Worm (Caenorhabditis elegans) whole organism, L1 larva: ENCODE measurements around the gene pfd-2.

Source experiments
- C16A3.4 ChIP-seq: fragments of 150-350 bp; optimal IDR thresholded peaks from 2 replicates; lab custom pipeline; 2014; ENCODE audit warnings: missing biosample characterization, missing genetic modification characterization
- F16B12.6 ChIP-seq: fragments of 150-350 bp; optimal IDR thresholded peaks from 2 replicates; lab custom pipeline; 2014; ENCODE audit warnings: missing biosample characterization, missing genetic modification characterization
- aly-2 ChIP-seq: fragments of 150-350 bp; optimal IDR thresholded peaks from 2 replicates; lab custom pipeline; 2014; ENCODE audit warnings: missing biosample characterization, missing genetic modification characterization
- blmp-1 ChIP-seq: fragments of 150-350 bp; optimal IDR thresholded peaks from 2 replicates; lab custom pipeline; 2014; ENCODE audit warnings: missing biosample characterization, missing genetic modification characterization
- ceh-8 ChIP-seq: fragments of 200-800 bp; sonication (Bioruptor generic); optimal IDR thresholded peaks from 2 replicates; lab custom pipeline; 2018; ENCODE audit warnings: mild to moderate bottlenecking, missing genetic modification characterization, moderate library complexity, missing compliant biosample characterization
- ceh-90 ChIP-seq: sonication (generic microtip); optimal IDR thresholded peaks from 2 replicates; lab custom pipeline; 2016; ENCODE audit warnings: missing genetic modification characterization, missing compliant biosample characterization
- dsc-1 ChIP-seq: sonication (generic microtip); optimal IDR thresholded peaks from 2 replicates; lab custom pipeline; 2016; ENCODE audit warnings: mild to moderate bottlenecking, missing genetic modification characterization, missing compliant biosample characterization
- efl-3 ChIP-seq: fragments of 200-800 bp; sonication (Bioruptor generic); optimal IDR thresholded peaks from 2 replicates; lab custom pipeline; 2018; ENCODE audit warnings: mild to moderate bottlenecking, missing genetic modification characterization, missing compliant biosample characterization
- egl-13 ChIP-seq: sonication (generic microtip); optimal IDR thresholded peaks from 2 replicates; lab custom pipeline; 2016; ENCODE audit warnings: missing genotype, missing genetic modification reagents, missing genetic modification characterization, missing compliant biosample characterization
- fkh-4 ChIP-seq: sonication (generic microtip); optimal IDR thresholded peaks from 2 replicates; lab custom pipeline; 2016; ENCODE audit warnings: missing compliant biosample characterization, missing genetic modification characterization, borderline replicate concordance
- fkh-8 ChIP-seq: sonication (generic microtip); optimal IDR thresholded peaks from 2 replicates; lab custom pipeline; 2016; ENCODE audit warnings: mild to moderate bottlenecking, missing genetic modification characterization, missing compliant biosample characterization
- hlh-17 ChIP-seq: fragments of 200-800 bp; sonication (Bioruptor generic); optimal IDR thresholded peaks from 2 replicates; lab custom pipeline; 2018; ENCODE audit warnings: missing genetic modification characterization, mild to moderate bottlenecking, missing compliant biosample characterization, moderate library complexity, borderline replicate concordance
- hlh-4 ChIP-seq: sonication (generic microtip); optimal IDR thresholded peaks from 2 replicates; lab custom pipeline; 2016; ENCODE audit warnings: mild to moderate bottlenecking, missing genetic modification characterization, missing compliant biosample characterization
- isw-1 ChIP-seq: fragments of 200-800 bp; sonication (Bioruptor generic); IDR thresholded peaks from 2 replicates; pipeline ENCODE4 v1.3.6; 2022; ENCODE audit warnings: missing genetic modification characterization, missing compliant biosample characterization
- lin-13 ChIP-seq: fragments of 150-350 bp; optimal IDR thresholded peaks from 2 replicates; lab custom pipeline; 2014; ENCODE audit warnings: missing biosample characterization, missing genetic modification reagents, missing genetic modification characterization
- lin-14 ChIP-seq: fragments of 200-800 bp; sonication (Bioruptor generic); optimal IDR thresholded peaks from 2 replicates; lab custom pipeline; 2018; ENCODE audit warnings: mild to moderate bottlenecking, missing genetic modification characterization, moderate library complexity, missing compliant biosample characterization
- lin-35 ChIP-seq, 2 experiments: fragments of 150-350 bp; optimal IDR thresholded peaks; 2 replicates each; lab custom pipeline; 2014; ENCODE audit warnings: missing biosample characterization in 2 of 2, missing genetic modification characterization in 2 of 2, missing genetic modification reagents in 2 of 2
- lir-3 ChIP-seq: sonication (generic microtip); optimal IDR thresholded peaks from 2 replicates; lab custom pipeline; 2016; ENCODE audit warnings: mild to moderate bottlenecking, missing genetic modification characterization, moderate library complexity, missing compliant biosample characterization; ENCODE audit not compliant: poor library complexity
- lsy-2 ChIP-seq, 2 experiments: fragments of 150-350 bp; optimal IDR thresholded peaks; 2 replicates each; lab custom pipeline; 2014; ENCODE audit warnings: missing biosample characterization in 2 of 2, missing genetic modification characterization in 2 of 2
- mab-9 ChIP-seq: fragments of 200-800 bp; sonication (Bioruptor generic); IDR thresholded peaks from 2 replicates; pipeline ENCODE4 v1.3.6; 2022; ENCODE audit warnings: missing genetic modification reagents, missing genetic modification characterization, missing compliant biosample characterization
- mdl-1 ChIP-seq, 2 experiments: fragments of 150-350 bp; optimal IDR thresholded peaks; 2 replicates each; lab custom pipeline; 2014 to 2017; ENCODE audit warnings: missing biosample characterization in 2 of 2, missing genetic modification characterization in 2 of 2, inconsistent platforms in 1 of 2
- mep-1 ChIP-seq: fragments of 150-350 bp; optimal IDR thresholded peaks from 2 replicates; lab custom pipeline; 2014; ENCODE audit warnings: missing biosample characterization, missing genetic modification characterization
- nhr-12 ChIP-seq: sonication (generic microtip); optimal IDR thresholded peaks from 2 replicates; lab custom pipeline; 2017; ENCODE audit warnings: missing biosample characterization, missing genetic modification characterization
- nhr-20 ChIP-seq: sonication (generic microtip); optimal IDR thresholded peaks from 2 replicates; lab custom pipeline; 2016; ENCODE audit warnings: mild to moderate bottlenecking, missing genetic modification characterization, missing compliant biosample characterization
- nhr-28 ChIP-seq: fragments of 150-350 bp; optimal IDR thresholded peaks from 2 replicates; lab custom pipeline; 2014; ENCODE audit warnings: missing biosample characterization, missing genetic modification characterization
- nhr-47 ChIP-seq: sonication (generic microtip); optimal IDR thresholded peaks from 2 replicates; lab custom pipeline; 2016; ENCODE audit warnings: mild to moderate bottlenecking, missing genetic modification characterization, moderate library complexity, missing compliant biosample characterization
- nhr-76 ChIP-seq: sonication (generic microtip); optimal IDR thresholded peaks from 2 replicates; lab custom pipeline; 2017; ENCODE audit warnings: missing biosample characterization, missing genetic modification characterization
- nhr-90 ChIP-seq: sonication (generic microtip); optimal IDR thresholded peaks from 2 replicates; lab custom pipeline; 2016; ENCODE audit warnings: mild to moderate bottlenecking, missing genetic modification characterization, missing compliant biosample characterization; ENCODE audit not compliant: poor library complexity
- pqm-1 ChIP-seq: sonication (generic microtip); optimal IDR thresholded peaks from 3 replicates; lab custom pipeline; 2017; ENCODE audit warnings: missing biosample characterization, missing genetic modification characterization
- rnt-1 ChIP-seq: sonication (generic microtip); optimal IDR thresholded peaks from 2 replicates; lab custom pipeline; 2016; ENCODE audit warnings: mild to moderate bottlenecking, missing genetic modification characterization, moderate library complexity, missing compliant biosample characterization
- skn-1 ChIP-seq: fragments of 150-350 bp; optimal IDR thresholded peaks from 2 replicates; lab custom pipeline; 2014; ENCODE audit warnings: missing biosample characterization, missing genetic modification characterization
- snu-23 ChIP-seq: sonication (generic microtip); optimal IDR thresholded peaks from 2 replicates; lab custom pipeline; 2016; ENCODE audit warnings: missing genetic modification characterization, missing compliant biosample characterization
- sox-4 ChIP-seq: sonication (generic microtip); optimal IDR thresholded peaks from 2 replicates; lab custom pipeline; 2016; ENCODE audit warnings: missing genetic modification characterization, missing compliant biosample characterization
- sup-37 ChIP-seq: fragments of 200-800 bp; sonication (Bioruptor generic); optimal IDR thresholded peaks from 2 replicates; lab custom pipeline; 2018; ENCODE audit warnings: mild to moderate bottlenecking, missing genetic modification characterization, missing compliant biosample characterization
- swsn-7 ChIP-seq: sonication (generic microtip); optimal IDR thresholded peaks from 2 replicates; lab custom pipeline; 2016; ENCODE audit warnings: missing genetic modification characterization, missing compliant biosample characterization
- tbx-2 ChIP-seq: sonication (generic microtip); optimal IDR thresholded peaks from 2 replicates; lab custom pipeline; 2016; ENCODE audit warnings: missing genetic modification characterization, missing compliant biosample characterization
- tlp-1 ChIP-seq: fragments of 150-350 bp; optimal IDR thresholded peaks from 2 replicates; lab custom pipeline; 2014; ENCODE audit warnings: missing biosample characterization, missing genetic modification characterization
- unc-130 ChIP-seq: fragments of 150-350 bp; optimal IDR thresholded peaks from 2 replicates; lab custom pipeline; 2017; ENCODE audit warnings: missing biosample characterization, missing genetic modification characterization, inconsistent platforms
- unc-62 ChIP-seq: fragments of 150-350 bp; optimal IDR thresholded peaks from 2 replicates; lab custom pipeline; 2014; ENCODE audit warnings: missing biosample characterization, missing genetic modification reagents, missing genetic modification characterization
- unc-86 ChIP-seq: sonication (generic microtip); optimal IDR thresholded peaks from 2 replicates; lab custom pipeline; 2016; ENCODE audit warnings: missing genetic modification characterization, missing compliant biosample characterization
- unc-98 ChIP-seq: fragments of 200-800 bp; sonication (Bioruptor generic); IDR thresholded peaks from 2 replicates; pipeline ENCODE4 v1.3.6; 2022; ENCODE audit warnings: missing genetic modification characterization, missing compliant biosample characterization
- xbp-1 ChIP-seq: sonication (generic microtip); optimal IDR thresholded peaks from 2 replicates; lab custom pipeline; 2016; ENCODE audit warnings: missing genetic modification characterization, missing compliant biosample characterization
- zag-1 ChIP-seq: fragments of 150-350 bp; optimal IDR thresholded peaks from 2 replicates; lab custom pipeline; 2014; ENCODE audit warnings: missing biosample characterization, missing genetic modification characterization
- ztf-4 ChIP-seq: fragments of 150-350 bp; optimal IDR thresholded peaks from 2 replicates; lab custom pipeline; 2014; ENCODE audit warnings: missing biosample characterization, missing genetic modification characterization

Gene pfd-2

DNA sequence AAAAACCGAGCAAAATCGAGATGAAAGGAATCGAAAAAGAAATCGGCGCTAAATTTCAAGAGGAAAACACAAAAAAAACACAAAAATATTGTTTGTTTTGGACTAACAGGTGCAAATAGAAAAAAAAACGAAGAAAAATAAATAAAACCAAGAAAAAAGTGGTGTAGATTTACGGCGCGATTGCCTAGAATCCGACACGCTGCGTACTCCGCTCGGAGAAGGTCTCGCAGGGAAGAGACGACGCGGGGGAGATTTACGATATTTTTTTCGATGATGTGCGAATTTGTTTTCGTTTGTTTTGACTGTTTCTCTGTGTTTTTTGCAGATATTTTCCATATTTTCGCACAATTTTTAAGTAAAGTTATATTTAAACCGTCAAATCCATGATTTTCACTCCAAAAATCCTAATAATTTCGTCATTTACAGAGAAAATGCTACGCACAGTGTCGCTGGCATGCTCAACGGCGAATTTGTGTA, 27.3 kb upstream of the pfd-2 start, which contains the start of gene sco-1 (continued):
- TF ChIP-seq swsn-7 (tag; lab: Kevin White, UChicago) (peak; percentile 96), ceh-90 (peak; percentile 90), dsc-1 (tag; lab: Kevin White, UChicago) (peak; percentile 98), blmp-1 (tag; lab: Kevin White, UChicago) (peak; percentile 79), xbp-1 (tag; lab: Kevin White, UChicago) (peak; percentile 98), F16B12.6 (tag; lab: Kevin White, UChicago) (peak; percentile 71), nhr-47 (peak; percentile 98), fkh-4 (tag; lab: Kevin White, UChicago) (peak; percentile 99), ceh-8 (GFP tag; lab: Kevin White, UChicago) (peak; percentile 96), nhr-20 (tag; lab: Kevin White, UChicago) (peak; percentile 97), hlh-17 (GFP tag; lab: Kevin White, UChicago) (no peak), sup-37 (GFP tag; lab: Kevin White, UChicago) (peak; percentile 93), hlh-4 (peak; percentile 76), rnt-1 (peak; percentile 100), isw-1 (GFP tag; lab: Robert Waterston, UW) (peak; percentile 98)
- TF ChIP-seq, all 84 proteins: peak for 75

DNA sequence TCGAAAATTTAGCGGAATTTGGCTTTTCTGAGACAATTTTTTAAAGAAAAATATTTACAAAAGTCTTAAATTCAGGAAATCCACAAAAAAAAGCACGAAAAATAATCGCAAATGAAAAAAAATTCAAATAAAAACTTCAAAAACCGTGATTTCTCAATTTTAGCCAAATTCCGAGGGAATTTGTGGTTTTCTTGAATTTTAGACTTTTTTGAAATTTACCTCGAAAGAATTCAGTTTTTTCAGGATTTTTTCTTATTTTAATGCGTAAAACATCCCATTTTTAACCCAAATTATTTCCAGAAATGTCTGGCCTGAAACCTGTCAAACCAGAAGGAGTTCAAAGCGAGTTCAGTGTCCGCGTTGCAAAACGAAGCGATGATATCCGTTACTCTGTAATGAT, 25.2 kb upstream of the pfd-2 start, which contains the start of gene gtf-2F1:
Gene gtf-2F1, plus strand, starts transcription at position 301 of the 400 bp plus-strand sequence.
- TF ChIP-seq unc-130 (tag; lab: Kevin White, UChicago) (no peak), dsc-1 (tag; lab: Kevin White, UChicago) (no peak), tlp-1 (no peak), unc-62 (no peak), blmp-1 (tag; lab: Kevin White, UChicago) (no peak), unc-86 (tag; lab: Kevin White, UChicago) (no peak), unc-98 (GFP tag; lab: Robert Waterston, UW) (no peak), skn-1 (tag; lab: Kevin White, UChicago) (no peak), zag-1 (tag; lab: Kevin White, UChicago) (no peak), nhr-76 (tag; lab: Kevin White, UChicago) (no peak), nhr-90 (tag; lab: Kevin White, UChicago) (no peak), F16B12.6 (tag; lab: Kevin White, UChicago) (no peak), aly-2 (tag; lab: Kevin White, UChicago) (no peak), hlh-17 (GFP tag; lab: Kevin White, UChicago) (no peak), egl-13 (no peak)

DNA sequence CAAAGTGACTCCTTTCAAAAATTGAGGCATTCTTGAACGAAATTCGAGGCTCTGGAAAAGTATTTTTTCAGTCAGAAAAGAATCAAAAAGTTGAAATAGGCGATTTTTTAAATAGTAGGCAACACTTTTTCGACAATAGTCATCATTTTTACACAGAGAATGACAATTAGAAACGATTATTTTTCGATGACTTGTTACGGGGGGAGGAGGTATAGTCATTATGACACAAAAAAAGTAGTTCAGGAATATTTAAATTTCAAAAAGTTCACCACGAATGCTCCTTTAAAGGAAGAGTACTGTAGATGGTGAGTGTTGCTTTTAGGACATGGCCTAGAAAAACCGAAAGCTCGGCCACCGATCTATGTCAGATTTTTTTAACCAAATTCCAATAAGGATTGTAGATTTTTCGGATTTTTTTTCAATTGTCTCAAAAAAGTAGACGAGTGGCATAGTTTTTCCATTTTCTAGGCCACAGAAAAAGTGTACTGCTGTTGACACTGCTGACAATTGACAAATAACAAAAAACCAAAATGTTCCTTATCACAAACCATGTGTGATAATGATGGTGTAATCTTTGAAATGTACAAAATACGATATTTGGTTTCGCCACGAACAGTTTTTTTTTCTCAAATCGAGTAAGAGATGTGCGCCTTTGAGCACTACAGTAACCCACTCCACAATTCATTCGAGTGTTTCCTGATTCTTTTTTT, 19.4 kb upstream of the pfd-2 start, which contains the start of gene Y52E8A.3:
Gene Y52E8A.3, minus strand, starts transcription at position 51 of the 710 bp plus-strand sequence.
- TF ChIP-seq nhr-28 (tag; lab: Kevin White, UChicago) (no peak), nhr-12 (tag; lab: Kevin White, UChicago) (no peak), fkh-8 (tag; lab: Kevin White, UChicago) (no peak), C16A3.4 (no peak), nhr-90 (tag; lab: Kevin White, UChicago) (no peak), lsy-2 (tag; optimal IDR thresholded peaks at IDR 0.05; lab: Kevin White, UChicago) (no peak)

DNA sequence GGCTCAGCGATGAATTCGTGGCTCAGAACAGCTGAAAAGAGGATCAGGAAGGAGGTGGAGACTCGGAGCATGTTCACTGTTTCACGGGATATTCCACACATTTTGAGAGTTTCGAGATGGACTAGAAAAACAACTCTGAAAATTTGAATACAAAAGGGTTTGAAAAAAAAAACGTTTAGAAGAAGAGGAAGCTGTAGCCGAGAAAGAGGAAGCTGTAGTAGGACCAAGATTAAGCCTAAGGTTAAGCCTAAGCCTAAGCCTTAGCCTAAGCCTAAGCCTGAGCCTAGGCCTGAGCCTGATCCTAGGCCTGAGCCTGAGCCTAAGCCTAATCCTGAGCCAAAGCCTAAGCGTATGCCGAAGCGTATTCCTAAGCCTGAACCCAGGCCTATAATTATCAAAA, 14.4 kb upstream of the pfd-2 start, which contains the start of gene plep-1:
Gene plep-1, minus strand, starts transcription at position 101 of the 400 bp plus-strand sequence.
- no peak for TF ChIP-seq ztf-4 (tag; lab: Kevin White, UChicago)
- TF ChIP-seq nhr-90 (tag; lab: Kevin White, UChicago) = no peak
- no peak for TF ChIP-seq unc-98 (GFP tag; lab: Robert Waterston, UW)
- no peak for TF ChIP-seq lin-13
- TF ChIP-seq tbx-2 (tag; lab: Kevin White, UChicago) = no peak
- TF ChIP-seq sox-4 = no peak
- no peak for TF ChIP-seq efl-3 (GFP tag; lab: Kevin White, UChicago)
- TF ChIP-seq mab-9 (GFP tag; lab: Robert Waterston, UW) = no peak
- no peak for TF ChIP-seq lin-35 (GFP tag; optimal IDR thresholded peaks at IDR 0.05; lab: Kevin White, UChicago)
- no peak for TF ChIP-seq mdl-1 (tag; optimal IDR thresholded peaks at IDR 0.05; lab: Kevin White, UChicago)
- no peak for TF ChIP-seq mep-1 (tag; lab: Kevin White, UChicago)
- TF ChIP-seq lir-3 (tag; lab: Kevin White, UChicago) = no peak
- no peak for TF ChIP-seq aly-2 (tag; lab: Kevin White, UChicago)
- TF ChIP-seq pqm-1 (tag; lab: Kevin White, UChicago) = no peak
- TF ChIP-seq snu-23 (GFP tag; lab: Kevin White, UChicago) = no peak
- no peak for TF ChIP-seq lin-14 (GFP tag; lab: Kevin White, UChicago)
- TF ChIP-seq nhr-28 (tag; lab: Kevin White, UChicago) = no peak
